Worm (Caenorhabditis elegans): ENCODE measurements around the gene spp-19.
A peak's percentile ranks its signal among the peaks of the same experiment; 100 is the strongest.

Gene spp-19

DNA sequence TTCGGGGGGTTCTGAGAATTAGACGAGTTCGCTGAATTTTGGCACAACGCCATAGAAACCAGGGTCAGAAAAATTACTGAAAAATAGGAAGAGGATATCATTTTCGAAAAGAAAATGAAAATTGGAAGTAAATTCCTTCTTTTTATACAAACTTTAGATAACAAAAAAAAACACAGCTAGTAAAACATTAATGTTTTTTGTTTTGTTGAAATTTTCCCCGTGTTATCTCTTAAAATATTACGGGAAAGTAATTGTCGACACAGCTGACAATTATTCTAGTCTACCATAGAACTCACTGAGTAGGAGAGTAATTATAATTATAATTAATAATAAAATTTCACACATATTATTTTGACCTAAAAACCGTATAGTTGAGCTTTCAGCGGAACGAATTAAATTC is 2.4 kb downstream of the spp-19 start, which contains the start of gene spp-26:
Gene spp-26, minus strand, starts transcription at position 101 of the 400 bp plus-strand sequence.
- TF ChIP-seq ama-1 (optimal IDR thresholded peaks at IDR 0.05) (no peak), C38D4.7 (GFP tag; optimal IDR thresholded peaks at IDR 0.05) (no peak), ceh-9 (tag; optimal IDR thresholded peaks at IDR 0.05) (no peak), C08G9.2 (tag; optimal IDR thresholded peaks at IDR 0.05) (no peak), hlh-13 (GFP tag; optimal IDR thresholded peaks at IDR 0.05) (no peak), sox-4 (tag; optimal IDR thresholded peaks at IDR 0.05) (no peak), unc-3 (GFP tag; conservative IDR thresholded peaks at IDR 0.05) (no peak), unc-3 (tag; optimal IDR thresholded peaks at IDR 0.05) (no peak), dve-1 (tag; optimal IDR thresholded peaks at IDR 0.05) (no peak), pag-3 (tag; optimal IDR thresholded peaks at IDR 0.05; ENCODE audit: borderline replicate concordance) (no peak), lin-11 (tag; optimal IDR thresholded peaks at IDR 0.05) (no peak), zip-5 (tag; optimal IDR thresholded peaks at IDR 0.05) (no peak), ceh-14 (tag; optimal IDR thresholded peaks at IDR 0.05) (no peak), ceh-34 (tag; optimal IDR thresholded peaks at IDR 0.05) (no peak), F13H6.1 (tag; optimal IDR thresholded peaks at IDR 0.05) (no peak), hlh-30 (tag; optimal IDR thresholded peaks at IDR 0.05; ENCODE audit: insufficient read depth) (no peak)

DNA sequence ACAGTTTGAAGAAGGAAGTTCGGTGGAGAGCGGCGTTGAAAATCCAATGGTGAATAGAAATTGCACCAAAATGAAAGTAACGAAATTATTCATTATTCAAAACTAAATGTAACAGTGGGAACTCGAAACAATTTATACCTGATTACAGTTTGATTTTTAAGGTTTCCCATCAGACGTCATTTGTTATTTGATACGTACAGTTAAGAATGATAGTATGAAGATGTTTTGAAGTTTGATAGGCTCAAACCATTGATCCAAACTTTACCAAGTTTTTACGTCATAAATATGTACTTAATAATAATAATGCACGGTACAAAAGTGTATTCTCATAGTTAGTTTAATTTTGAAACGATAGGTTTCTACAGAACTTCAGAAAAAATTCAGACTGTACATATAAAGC is 3.4 kb downstream of the spp-19 start, which contains the start of gene spp-20:
Gene spp-20, minus strand, starts transcription at position 101 of the 400 bp plus-strand sequence.
- TF ChIP-seq hlh-15 (tag; optimal IDR thresholded peaks at IDR 0.05) (no peak), hlh-6 (tag; optimal IDR thresholded peaks at IDR 0.05) (no peak), npax-4 (tag; optimal IDR thresholded peaks at IDR 0.05) (no peak), syd-9 (tag; optimal IDR thresholded peaks at IDR 0.05) (no peak), ceh-14 (tag; optimal IDR thresholded peaks at IDR 0.05) (no peak), pros-1 (tag; optimal IDR thresholded peaks at IDR 0.05) (no peak), ama-1 (optimal IDR thresholded peaks at IDR 0.05) (no peak), nfya-1 (tag; optimal IDR thresholded peaks at IDR 0.05) (no peak), pqm-1 (tag; optimal IDR thresholded peaks at IDR 0.05) (no peak), pha-4 (tag; optimal IDR thresholded peaks at IDR 0.05) (no peak)

DNA sequence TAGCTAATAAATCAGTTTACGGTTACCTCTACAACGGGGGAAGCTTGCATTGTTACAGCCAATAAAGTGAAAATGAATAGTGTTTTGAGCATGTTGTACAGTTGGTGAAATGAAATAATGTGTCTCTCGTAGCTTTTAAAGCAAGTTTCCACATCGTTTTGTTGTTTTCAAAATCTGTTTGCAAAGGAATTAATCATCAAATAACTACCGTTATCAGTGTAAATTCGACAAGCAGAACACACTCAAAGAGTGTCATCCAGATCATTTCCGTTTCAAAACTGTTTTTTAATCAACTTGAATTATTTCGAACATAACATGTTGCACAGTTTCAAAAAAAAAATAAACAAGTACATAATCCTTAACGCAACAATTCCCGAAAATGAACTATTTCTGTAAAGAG is 4.5 kb downstream of the spp-19 start, which contains the start of gene spp-27:
Gene spp-27, minus strand, starts transcription at position 101 of the 400 bp plus-strand sequence.
- TF ChIP-seq syd-9 (tag; optimal IDR thresholded peaks at IDR 0.05) (no peak), tbx-2 (tag; optimal IDR thresholded peaks at IDR 0.05) (no peak), sox-4 (tag; optimal IDR thresholded peaks at IDR 0.05) (no peak), zip-5 (tag; optimal IDR thresholded peaks at IDR 0.05) (no peak), lim-6 (tag; optimal IDR thresholded peaks at IDR 0.05) (no peak), Y22D7AL.16 (tag; optimal IDR thresholded peaks at IDR 0.05) (no peak), tbx-7 (tag; optimal IDR thresholded peaks at IDR 0.05) (no peak), ztf-16 (tag; optimal IDR thresholded peaks at IDR 0.05) (no peak), dve-1 (tag; optimal IDR thresholded peaks at IDR 0.05) (no peak), ceh-48 (tag; optimal IDR thresholded peaks at IDR 0.05) (no peak)

DNA sequence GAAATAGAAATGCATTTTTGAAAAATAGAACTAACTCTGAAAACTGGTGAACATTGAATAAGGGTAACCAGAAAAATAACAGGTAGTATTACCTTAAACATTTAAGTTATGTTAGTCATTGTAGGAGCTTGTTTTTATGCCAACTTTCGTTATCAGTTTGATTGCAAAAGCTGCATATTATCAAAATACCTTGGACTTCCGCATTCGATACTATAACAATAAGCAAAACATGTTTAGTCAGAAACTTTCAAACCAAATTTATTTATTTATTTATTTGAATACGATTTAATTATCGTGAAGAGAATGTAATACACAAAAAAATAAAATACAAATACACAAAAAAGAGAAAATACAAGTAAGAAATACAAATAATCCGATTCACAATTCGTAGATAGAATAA is 7.2 kb downstream of the spp-19 start, which contains the start of gene K04A8.19:
Gene K04A8.19, minus strand, starts transcription at position 101 of the 400 bp plus-strand sequence.
- no peak for TF ChIP-seq ttx-3 (tag; optimal IDR thresholded peaks at IDR 0.05)
- no peak for TF ChIP-seq hlh-15 (tag; optimal IDR thresholded peaks at IDR 0.05)

DNA sequence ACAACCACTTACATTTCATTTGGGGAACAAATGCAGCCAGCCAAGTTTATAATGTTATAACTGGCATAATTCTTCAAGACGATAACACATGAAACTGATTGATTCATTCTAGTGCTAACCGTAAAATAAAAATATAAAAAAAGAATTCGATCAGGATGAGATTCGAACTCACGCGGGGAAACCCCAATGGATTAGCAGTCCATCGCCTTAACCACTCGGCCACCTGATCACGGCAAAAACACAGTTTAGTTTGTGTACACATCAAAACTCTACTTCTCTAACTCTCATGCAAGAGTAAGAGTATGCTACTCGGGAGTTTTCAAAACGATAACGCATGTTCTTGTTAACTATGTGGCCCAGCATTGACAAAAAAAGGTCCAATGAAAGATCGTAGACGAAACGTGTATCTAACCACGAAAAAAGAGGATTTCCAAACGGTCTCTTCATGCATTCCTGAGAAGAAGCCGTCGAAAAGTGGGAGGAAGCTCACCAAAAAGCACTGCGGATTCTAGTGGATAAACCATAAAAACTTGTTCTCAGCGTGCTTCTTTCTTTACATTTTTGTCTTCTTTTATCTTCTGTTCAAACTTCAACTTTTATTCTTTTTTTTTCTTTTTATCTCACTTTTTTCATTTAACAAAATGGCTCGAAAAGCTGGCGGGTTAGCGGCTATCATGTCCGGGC is 9.6 kb downstream of the spp-19 start, which contains the start of gene twk-10:
Gene twk-10, plus strand, starts transcription at position 634 of the 684 bp plus-strand sequence.
- TF ChIP-seq elt-2 (tag; optimal IDR thresholded peaks at IDR 0.05), result peak; percentile 11
- no peak for TF ChIP-seq ceh-31 (tag; optimal IDR thresholded peaks at IDR 0.05)
